Fruit fly (Drosophila melanogaster) whole organism, prepupa: ENCODE measurements around the gene CG32988.

ENCODE experiments used
- Blimp-1 ChIP-seq: fragments of 200-800 bp; sonication (Bioruptor generic); optimal IDR thresholded peaks from 3 replicates; lab custom pipeline; 2017; ENCODE audit warnings: missing biosample characterization, missing genetic modification characterization, mild to moderate bottlenecking, moderate library complexity, missing genetic modification reagents
- CG10631 ChIP-seq: fragments of 200-800 bp; sonication (Bioruptor generic); optimal IDR thresholded peaks from 2 replicates; lab custom pipeline; 2016; ENCODE audit warnings: missing biosample characterization, missing genetic modification characterization
- CG10669 ChIP-seq: fragments of 200-800 bp; sonication (Bioruptor generic); optimal IDR thresholded peaks from 3 replicates; lab custom pipeline; 2018; ENCODE audit warnings: missing biosample characterization, mild to moderate bottlenecking, missing genetic modification characterization, moderate library complexity
- CG16779 ChIP-seq: fragments of 200-800 bp; sonication (Bioruptor generic); optimal IDR thresholded peaks from 3 replicates; lab custom pipeline; 2017; ENCODE audit warnings: missing biosample characterization, mild to moderate bottlenecking, missing genetic modification characterization
- CG4318 ChIP-seq: fragments of 200-800 bp; sonication (Bioruptor generic); optimal IDR thresholded peaks from 3 replicates; lab custom pipeline; 2017; ENCODE audit warnings: missing biosample characterization, mild to moderate bottlenecking, missing genetic modification characterization
- Eip78C ChIP-seq: fragments of 200-800 bp; sonication (Bioruptor generic); peaks from one replicate; lab custom pipeline; 2016; ENCODE audit warnings: missing biosample characterization, missing genetic modification characterization
- Gug ChIP-seq: fragments of 200-800 bp; sonication (Bioruptor generic); IDR thresholded peaks from 2 replicates; pipeline ENCODE4 v1.3.6; 2022; ENCODE audit warnings: missing biosample characterization, missing genetic modification characterization
- Met ChIP-seq: fragments of 200-800 bp; sonication (Bioruptor generic); optimal IDR thresholded peaks from 3 replicates; lab custom pipeline; 2016; ENCODE audit warnings: missing biosample characterization, missing genetic modification characterization
- pdm3 ChIP-seq: fragments of 200-800 bp; sonication (Bioruptor generic); optimal IDR thresholded peaks from 3 replicates; lab custom pipeline; 2016; ENCODE audit warnings: missing biosample characterization, missing genetic modification characterization
- salr ChIP-seq, 2 experiments: fragments of 200-800 bp; sonication (Bioruptor generic); optimal IDR thresholded peaks; 3 replicates each; lab custom pipeline; 2016 to 2018; ENCODE audit warnings: missing biosample characterization in 2 of 2, missing genetic modification characterization in 2 of 2, mild to moderate bottlenecking in 1 of 2
- svp ChIP-seq: fragments of 200-800 bp; sonication (Bioruptor generic); peaks from one replicate; lab custom pipeline; 2016; ENCODE audit warnings: missing biosample characterization, missing genetic modification characterization

DNA sequence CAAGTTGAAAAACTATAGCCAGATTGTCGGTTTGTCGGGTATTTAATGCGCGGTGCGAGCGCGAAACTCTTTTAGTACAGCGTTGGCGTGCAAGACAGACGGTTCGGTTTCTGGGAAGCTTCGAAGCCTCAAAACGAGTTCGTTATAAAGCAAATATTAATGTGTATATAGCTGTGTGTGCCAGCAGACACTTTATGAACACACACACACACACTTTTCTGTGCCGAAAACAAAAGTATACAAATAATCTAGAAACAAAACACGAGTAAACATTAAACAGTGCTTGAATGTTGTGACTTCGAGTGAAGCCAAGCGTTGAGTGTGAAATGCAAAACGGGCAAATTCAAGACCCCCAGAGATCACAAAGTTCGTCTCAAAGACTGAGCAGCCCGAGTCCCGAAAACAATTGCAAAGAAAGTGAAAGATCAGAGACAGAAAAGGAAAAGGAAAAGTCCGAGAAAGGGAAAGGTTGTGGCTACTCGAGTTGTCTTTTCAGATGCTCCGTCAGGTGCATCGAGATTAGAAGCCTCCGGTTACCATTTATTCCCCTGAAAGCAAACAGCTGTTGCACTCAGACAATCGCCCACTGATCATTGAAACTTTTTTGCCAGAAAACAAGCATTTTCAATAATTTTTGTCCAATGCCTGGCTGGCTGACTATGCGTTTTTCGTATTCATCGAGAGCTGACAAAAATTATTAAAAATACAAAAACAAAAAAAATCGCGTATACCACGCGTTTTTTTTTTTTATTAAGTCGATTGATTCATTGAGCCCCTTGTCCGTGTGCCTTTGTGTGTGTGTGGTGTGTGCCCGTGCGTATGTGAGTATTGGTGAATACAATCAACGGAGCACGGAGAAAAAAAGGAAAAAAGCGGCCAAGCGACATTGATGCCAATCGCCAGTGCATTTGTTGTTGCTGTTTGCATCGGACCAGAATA is 34.3 kb downstream of the CG32988 start, which contains the start of gene CG34398:
- no peak for TF ChIP-seq CG10631 (GFP tag; lab: Kevin White, UChicago)
- no peak for TF ChIP-seq pdm3 (GFP tag; lab: Kevin White, UChicago)
- no peak for TF ChIP-seq CG16779 (tag; lab: Kevin White, UChicago)
- no peak for TF ChIP-seq CG10669
- no peak for TF ChIP-seq Met
- no peak for TF ChIP-seq Gug (GFP tag; lab: Robert Waterston, UW)
- TF ChIP-seq svp (GFP tag; lab: Kevin White, UChicago): peak; percentile 55
- peak; percentile 76 for TF ChIP-seq Blimp-1 (GFP tag; lab: Kevin White, UChicago)
- no peak for TF ChIP-seq salr (GFP tag; optimal IDR thresholded peaks at IDR 0.05; lab: Kevin White, UChicago)
- TF ChIP-seq CG4318: no peak
- TF ChIP-seq Eip78C (GFP tag; lab: Kevin White, UChicago): peak; percentile 35
